Fruit fly (Drosophila melanogaster) whole organism, embryonic: ENCODE measurements around the gene Zip89B.

Experiments
- Blimp-1 ChIP-seq: fragments of 200-800 bp; sonication (Bioruptor generic); optimal IDR thresholded peaks from 3 replicates; lab custom pipeline; 2018; ENCODE audit warnings: missing biosample characterization, missing genetic modification characterization, mild to moderate bottlenecking, moderate library complexity, missing genetic modification reagents
- CG1024 ChIP-seq: fragments of 200-800 bp; sonication (Bioruptor generic); IDR thresholded peaks from 2 replicates; pipeline ENCODE4 v1.3.6; 2022; ENCODE audit warnings: missing biosample characterization, missing genetic modification characterization
- CG10431 ChIP-seq: fragments of 200-800 bp; sonication (Bioruptor generic); optimal IDR thresholded peaks from 3 replicates; lab custom pipeline; 2018; ENCODE audit warnings: missing biosample characterization, mild to moderate bottlenecking, missing genetic modification characterization
- CG10959 ChIP-seq: fragments of 200-800 bp; sonication (Bioruptor generic); IDR thresholded peaks from 2 replicates; pipeline ENCODE4 v1.3.6; 2022; ENCODE audit warnings: missing biosample characterization, missing genetic modification characterization
- CG12744 ChIP-seq: fragments of 200-800 bp; sonication (Bioruptor generic); optimal IDR thresholded peaks from 2 replicates; lab custom pipeline; 2016; ENCODE audit warnings: missing biosample characterization, missing genetic modification characterization
- CG13123 ChIP-seq: fragments of 200-800 bp; sonication (Bioruptor generic); optimal IDR thresholded peaks from 2 replicates; lab custom pipeline; 2016; ENCODE audit warnings: missing biosample characterization, missing genetic modification characterization
- CG13287 ChIP-seq: fragments of 200-800 bp; sonication (Bioruptor generic); IDR thresholded peaks from 2 replicates; pipeline ENCODE4 v1.3.6; 2022; ENCODE audit warnings: missing biosample characterization, missing genetic modification characterization; ENCODE audit not compliant: partially characterized antibody
- CG16863 ChIP-seq: fragments of 200-800 bp; sonication (Bioruptor generic); optimal IDR thresholded peaks from 3 replicates; lab custom pipeline; 2016; ENCODE audit warnings: missing biosample characterization, missing genetic modification characterization
- CG2129 ChIP-seq: fragments of 200-800 bp; sonication (Bioruptor generic); IDR thresholded peaks from 2 replicates; pipeline ENCODE4 v1.3.6; 2022; ENCODE audit warnings: missing biosample characterization, missing genetic modification characterization; ENCODE audit not compliant: partially characterized antibody
- CG32532 ChIP-seq: fragments of 200-800 bp; sonication (Bioruptor generic); IDR thresholded peaks from 2 replicates; pipeline ENCODE4 v1.3.6; 2022; ENCODE audit warnings: missing biosample characterization, missing genetic modification characterization
- CG3838 ChIP-seq: fragments of 200-800 bp; sonication (Bioruptor generic); optimal IDR thresholded peaks from 3 replicates; lab custom pipeline; 2016; ENCODE audit warnings: missing biosample characterization, missing genetic modification characterization
- CG4820 ChIP-seq: fragments of 200-800 bp; sonication (Bioruptor generic); optimal IDR thresholded peaks from 3 replicates; lab custom pipeline; 2016; ENCODE audit warnings: missing biosample characterization, missing genetic modification characterization
- CG6791 ChIP-seq: fragments of 200-800 bp; sonication (Bioruptor generic); IDR thresholded peaks from 3 replicates; pipeline ENCODE4 v1.3.6; 2022; ENCODE audit warnings: missing biosample characterization, missing genetic modification characterization; ENCODE audit not compliant: partially characterized antibody
- CG6813 ChIP-seq: fragments of 200-800 bp; sonication (Bioruptor generic); optimal IDR thresholded peaks from 2 replicates; lab custom pipeline; 2017; ENCODE audit warnings: missing biosample characterization, missing genetic modification characterization, mild to moderate bottlenecking, moderate library complexity, missing genetic modification reagents
- CG7357 ChIP-seq: fragments of 200-800 bp; sonication (Bioruptor generic); IDR thresholded peaks from 3 replicates; pipeline ENCODE4 v1.3.6; 2022; ENCODE audit warnings: missing biosample characterization, missing genetic modification characterization
- CTCF ChIP-seq: fragments of 200-800 bp; sonication (Bioruptor generic); optimal IDR thresholded peaks from 2 replicates; lab custom pipeline; 2017; ENCODE audit warnings: missing biosample characterization, mild to moderate bottlenecking, missing genetic modification characterization, moderate library complexity
- D19B ChIP-seq: fragments of 200-800 bp; sonication (Bioruptor generic); optimal IDR thresholded peaks from 2 replicates; lab custom pipeline; 2017; ENCODE audit warnings: missing biosample characterization, mild to moderate bottlenecking, missing genetic modification characterization
- Doc3 ChIP-seq: fragments of 200-800 bp; sonication (Bioruptor generic); IDR thresholded peaks from 3 replicates; pipeline ENCODE4 v1.3.6; 2022; ENCODE audit warnings: missing biosample characterization, missing genetic modification characterization; ENCODE audit not compliant: partially characterized antibody
- E2f2 ChIP-seq: fragments of 200-800 bp; sonication (Bioruptor generic); IDR thresholded peaks from 2 replicates; pipeline ENCODE4 v1.3.6; 2022; ENCODE audit warnings: missing biosample characterization, missing genetic modification characterization
- Fer1 ChIP-seq: fragments of 200-800 bp; sonication (Bioruptor generic); optimal IDR thresholded peaks from 2 replicates; lab custom pipeline; 2017; ENCODE audit warnings: missing biosample characterization, mild to moderate bottlenecking, missing genetic modification characterization
- GATAe ChIP-seq: fragments of 200-800 bp; sonication (Bioruptor generic); conservative IDR thresholded peaks from 2 replicates; pipeline ENCODE4 v1.3.6; 2022; ENCODE audit warnings: missing biosample characterization, missing genetic modification characterization
- HLHmδ ChIP-seq: fragments of 200-800 bp; sonication (Bioruptor generic); optimal IDR thresholded peaks from 2 replicates; lab custom pipeline; 2018; ENCODE audit warnings: missing biosample characterization, mild to moderate bottlenecking, missing genetic modification characterization, moderate library complexity
- Kr ChIP-seq: fragments of 200-800 bp; sonication (Bioruptor generic); optimal IDR thresholded peaks from 2 replicates; lab custom pipeline; 2017; ENCODE audit warnings: missing biosample characterization, mild to moderate bottlenecking, missing genetic modification characterization
- Lpt ChIP-seq: fragments of >200 bp; optimal IDR thresholded peaks from 2 replicates; lab custom pipeline; 2018; ENCODE audit warnings: missing biosample characterization, missing genetic modification characterization
- Mrtf ChIP-seq: fragments of 200-800 bp; sonication (Bioruptor generic); IDR thresholded peaks from 3 replicates; pipeline ENCODE4 v1.3.6; 2022; ENCODE audit warnings: missing biosample characterization, missing genetic modification characterization
- Myb ChIP-seq: fragments of 200-800 bp; sonication (Bioruptor generic); optimal IDR thresholded peaks from 2 replicates; lab custom pipeline; 2016; ENCODE audit warnings: missing biosample characterization, missing genetic modification characterization
- Nf-YC ChIP-seq: fragments of 200-800 bp; optimal IDR thresholded peaks from 3 replicates; lab custom pipeline; 2019; ENCODE audit warnings: missing biosample characterization, mild to moderate bottlenecking, missing genetic modification characterization, moderate library complexity
- ase ChIP-seq: fragments of 200-800 bp; sonication (Bioruptor generic); IDR thresholded peaks from 3 replicates; pipeline ENCODE4 v1.3.6; 2022; ENCODE audit warnings: missing biosample characterization, missing genetic modification characterization
- cad ChIP-seq: fragments of >200 bp; optimal IDR thresholded peaks from 2 replicates; lab custom pipeline; 2017; ENCODE audit warnings: missing biosample characterization, missing genetic modification characterization
- caup ChIP-seq: fragments of 200-800 bp; sonication (Bioruptor generic); optimal IDR thresholded peaks from 3 replicates; lab custom pipeline; 2017; ENCODE audit warnings: missing biosample characterization, mild to moderate bottlenecking, missing genetic modification characterization, moderate library complexity; ENCODE audit not compliant: severe bottlenecking
- chinmo ChIP-seq: fragments of 200-800 bp; sonication (Bioruptor generic); IDR thresholded peaks from 4 replicates; pipeline ENCODE4 v1.3.6; 2022; ENCODE audit warnings: missing biosample characterization, missing genetic modification characterization; ENCODE audit not compliant: partially characterized antibody
- chn ChIP-seq: fragments of 200-800 bp; sonication (Bioruptor generic); optimal IDR thresholded peaks from 2 replicates; lab custom pipeline; 2016; ENCODE audit warnings: missing biosample characterization, missing genetic modification characterization
- crc ChIP-seq: fragments of 200-800 bp; sonication (Bioruptor generic); optimal IDR thresholded peaks from 2 replicates; lab custom pipeline; 2016; ENCODE audit warnings: missing biosample characterization, missing genetic modification characterization
- ewg ChIP-seq: fragments of 200-800 bp; sonication (Bioruptor generic); optimal IDR thresholded peaks from 3 replicates; lab custom pipeline; 2017; ENCODE audit warnings: mild to moderate bottlenecking, missing biosample characterization, missing genetic modification reagents, missing genetic modification characterization
- exex ChIP-seq: fragments of 200-800 bp; sonication (Bioruptor generic); optimal IDR thresholded peaks from 4 replicates; lab custom pipeline; 2018; ENCODE audit warnings: missing biosample characterization, mild to moderate bottlenecking, missing genetic modification characterization, moderate library complexity
- eyg ChIP-seq: fragments of 200-800 bp; sonication (Bioruptor generic); optimal IDR thresholded peaks from 3 replicates; lab custom pipeline; 2016; ENCODE audit warnings: missing biosample characterization, missing genetic modification characterization
- fd3F ChIP-seq: fragments of 200-800 bp; sonication (Bioruptor generic); optimal IDR thresholded peaks from 2 replicates; lab custom pipeline; 2018; ENCODE audit warnings: missing biosample characterization, mild to moderate bottlenecking, missing genetic modification characterization, moderate library complexity
- gem ChIP-seq: fragments of 200-800 bp; sonication (Bioruptor generic); optimal IDR thresholded peaks from 2 replicates; lab custom pipeline; 2019; ENCODE audit warnings: missing biosample characterization, mild to moderate bottlenecking, missing genetic modification characterization, moderate library complexity
- gro ChIP-seq: fragments of 200-800 bp; sonication (Bioruptor generic); optimal IDR thresholded peaks from 2 replicates; lab custom pipeline; 2016; ENCODE audit warnings: missing biosample characterization, missing genetic modification characterization
- insv ChIP-seq, 2 experiments: fragments of 200-800 bp; sonication (Bioruptor generic); optimal IDR thresholded peaks; 3 replicates each; lab custom pipeline; 2016 to 2018; ENCODE audit warnings: missing biosample characterization in 2 of 2, missing genetic modification characterization in 2 of 2
- maf-S ChIP-seq: fragments of 200-800 bp; sonication (Bioruptor generic); optimal IDR thresholded peaks from 2 replicates; lab custom pipeline; 2016; ENCODE audit warnings: missing biosample characterization, missing genetic modification characterization
- mam ChIP-seq: fragments of 200-800 bp; sonication (Bioruptor generic); optimal IDR thresholded peaks from 3 replicates; lab custom pipeline; 2016; ENCODE audit warnings: missing biosample characterization, missing genetic modification characterization
- pita ChIP-seq: fragments of 200-800 bp; sonication (Bioruptor generic); optimal IDR thresholded peaks from 2 replicates; lab custom pipeline; 2017; ENCODE audit warnings: missing biosample characterization, mild to moderate bottlenecking, missing genetic modification characterization
- psq ChIP-seq: fragments of 200-800 bp; sonication (Bioruptor generic); optimal IDR thresholded peaks from 2 replicates; lab custom pipeline; 2017; ENCODE audit warnings: missing biosample characterization, missing genetic modification characterization
- pum ChIP-seq: fragments of 200-800 bp; sonication (Bioruptor generic); optimal IDR thresholded peaks from 2 replicates; lab custom pipeline; 2016; ENCODE audit warnings: missing biosample characterization, missing genetic modification characterization
- pzg ChIP-seq: fragments of 200-800 bp; sonication (Bioruptor generic); optimal IDR thresholded peaks from 3 replicates; lab custom pipeline; 2018; ENCODE audit warnings: missing biosample characterization, mild to moderate bottlenecking, missing genetic modification characterization, moderate library complexity
- sens-2 ChIP-seq: fragments of 200-800 bp; sonication (Bioruptor generic); IDR thresholded peaks from 2 replicates; pipeline ENCODE4 v1.3.6; 2022; ENCODE audit warnings: missing biosample characterization, missing genetic modification characterization
- sr ChIP-seq: fragments of 200-800 bp; sonication (Bioruptor generic); IDR thresholded peaks from 3 replicates; pipeline ENCODE4 v1.3.6; 2022; ENCODE audit warnings: missing biosample characterization, missing genetic modification characterization
- toy ChIP-seq: fragments of 200-800 bp; sonication (Bioruptor generic); IDR thresholded peaks from 2 replicates; pipeline ENCODE4 v1.3.6; 2022; ENCODE audit warnings: missing biosample characterization, missing genetic modification characterization
- zf30C ChIP-seq: fragments of 200-800 bp; sonication (Bioruptor generic); optimal IDR thresholded peaks from 3 replicates; lab custom pipeline; 2018; ENCODE audit warnings: missing biosample characterization, mild to moderate bottlenecking, missing genetic modification characterization

The Zip89B gene

DNA sequence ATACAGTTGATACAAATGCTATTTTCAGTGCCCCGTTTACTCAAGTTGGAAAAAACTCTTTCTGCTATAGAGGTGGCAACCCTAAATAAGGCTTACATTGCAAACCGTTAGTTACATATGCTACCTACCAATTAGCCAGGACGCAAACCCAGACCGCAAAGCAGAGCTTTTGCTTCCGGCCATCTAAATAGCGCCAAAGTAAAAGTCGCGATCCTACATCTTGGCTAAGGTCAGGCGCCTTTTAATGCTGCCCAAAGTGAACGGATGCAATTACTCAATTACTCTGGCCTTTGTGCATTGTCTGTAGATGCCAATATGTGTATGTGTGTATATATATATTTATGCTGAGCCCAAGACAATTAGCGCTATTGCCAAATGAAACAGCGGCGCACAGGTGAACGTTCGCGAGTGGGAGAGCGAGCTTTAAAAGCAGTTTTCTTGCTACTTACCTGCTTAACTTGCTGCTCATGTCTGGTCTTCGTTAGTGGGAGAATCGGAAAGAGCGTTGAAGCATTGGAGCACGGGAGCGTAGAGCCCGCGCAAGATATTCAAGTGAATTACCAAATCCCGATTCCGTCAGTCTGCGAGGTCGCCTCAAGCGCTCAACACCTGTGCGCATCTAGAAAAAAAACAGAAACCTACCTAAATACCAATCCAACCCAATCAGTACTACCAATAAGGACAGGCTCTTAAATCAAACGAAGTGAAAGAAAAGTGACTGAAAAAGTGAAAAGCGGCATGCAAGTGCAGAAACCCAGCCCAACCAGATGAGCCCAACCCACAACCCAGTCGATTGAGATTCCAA lies at the start of gene Zip89B (continued):
- TF ChIP-seq ase (GFP tag; lab: Robert Waterston, UW), result no peak
- TF ChIP-seq CG13123 (GFP tag; lab: Kevin White, UChicago), result no peak
- no peak for TF ChIP-seq ewg (GFP tag; lab: Kevin White, UChicago)
- peak; percentile 10 for TF ChIP-seq D19B (GFP tag; lab: Kevin White, UChicago)
- TF ChIP-seq gem (tag; lab: Kevin White, UChicago), result no peak
- no peak for TF ChIP-seq pzg (GFP tag; lab: Kevin White, UChicago)
- TF ChIP-seq CG12744 (GFP tag; lab: Kevin White, UChicago), result no peak
- no peak for TF ChIP-seq Blimp-1 (GFP tag; lab: Kevin White, UChicago)
- no peak for TF ChIP-seq Doc3
- no peak for TF ChIP-seq HLHmδ (GFP tag; lab: Kevin White, UChicago)
- TF ChIP-seq maf-S, result no peak
- TF ChIP-seq Kr (GFP tag; lab: Kevin White, UChicago), result no peak
- TF ChIP-seq mam, result no peak
- TF ChIP-seq insv (GFP tag; optimal IDR thresholded peaks at IDR 0.05; lab: Kevin White, UChicago), result no peak
- no peak for TF ChIP-seq CG6791 (GFP tag; lab: Robert Waterston, UW)
- TF ChIP-seq psq (GFP tag; lab: Kevin White, UChicago), result no peak
- TF ChIP-seq CG6813 (GFP tag; lab: Kevin White, UChicago), result no peak
- no peak for TF ChIP-seq chn (GFP tag; lab: Kevin White, UChicago)
- TF ChIP-seq CG2129 (GFP tag; lab: Robert Waterston, UW), result no peak
- peak; percentile 26; the same call in 1 of the 2 replicates for TF ChIP-seq CG13287 (GFP tag; lab: Robert Waterston, UW)
- TF ChIP-seq CG16863 (GFP tag; lab: Kevin White, UChicago), result no peak
- TF ChIP-seq CTCF (GFP tag; lab: Kevin White, UChicago), result peak; percentile 84
- no peak for TF ChIP-seq CG1024
- peak; percentile 61 for TF ChIP-seq Myb
- TF ChIP-seq Mrtf (GFP tag; lab: Robert Waterston, UW), result no peak
- no peak for TF ChIP-seq sens-2
- no peak for TF ChIP-seq CG10959 (GFP tag; lab: Robert Waterston, UW)
- TF ChIP-seq gro, result no peak
- no peak for TF ChIP-seq crc (GFP tag; lab: Kevin White, UChicago)
- no peak for TF ChIP-seq GATAe
- TF ChIP-seq chinmo (GFP tag; lab: Robert Waterston, UW), result 0 out of 4 replicates have a peak, but pooled peaks have one; percentile 51
- no peak for TF ChIP-seq CG7357
- no peak for TF ChIP-seq Nf-YC (tag; lab: Kevin White, UChicago)
- TF ChIP-seq Lpt (GFP tag; lab: Kevin White, UChicago), result no peak
- no peak; the same call in 1 of the 2 replicates for TF ChIP-seq CG32532 (GFP tag; lab: Robert Waterston, UW)
- no peak for TF ChIP-seq cad (GFP tag; lab: Kevin White, UChicago)
- TF ChIP-seq E2f2 (GFP tag; lab: Robert Waterston, UW), result peak; percentile 44
- peak; percentile 40 for TF ChIP-seq pita (GFP tag; lab: Kevin White, UChicago)
- TF ChIP-seq eyg (GFP tag; lab: Kevin White, UChicago), result no peak
- peak; percentile 29 for TF ChIP-seq Fer1 (GFP tag; lab: Kevin White, UChicago)
- no peak for TF ChIP-seq sr (GFP tag; lab: Robert Waterston, UW)
- TF ChIP-seq CG4820 (GFP tag; lab: Kevin White, UChicago), result no peak
- TF ChIP-seq exex (tag; lab: Kevin White, UChicago), result peak; percentile 22
- no peak for TF ChIP-seq CG3838 (GFP tag; lab: Kevin White, UChicago)
- no peak for TF ChIP-seq fd3F (GFP tag; lab: Kevin White, UChicago)
- TF ChIP-seq CG10431 (GFP tag; lab: Kevin White, UChicago), result peak; percentile 20
- no peak for TF ChIP-seq toy (GFP tag; lab: Robert Waterston, UW)
- TF ChIP-seq caup (GFP tag; lab: Kevin White, UChicago), result peak; percentile 16
- no peak for TF ChIP-seq pum (GFP tag; lab: Kevin White, UChicago)
- TF ChIP-seq zf30C (GFP tag; lab: Kevin White, UChicago), result no peak
